Worm (Caenorhabditis elegans): ENCODE results near the gene F59F4.3.
A peak's percentile ranks its signal among the peaks of the same experiment; 100 is the strongest.

The F59F4.3 gene

ce11 chrX:15847543-15848087 lies at the start of gene F59F4.3 (continued):
- TF ChIP-seq sox-4 (tag; optimal IDR thresholded peaks at IDR 0.05) (no peak), ceh-90 (tag; optimal IDR thresholded peaks at IDR 0.05) (no peak), swsn-7 (tag; optimal IDR thresholded peaks at IDR 0.05) (no peak), aha-1 (tag; optimal IDR thresholded peaks at IDR 0.05) (no peak), C16A3.4 (tag; optimal IDR thresholded peaks at IDR 0.05) (no peak), mef-2 (tag; optimal IDR thresholded peaks at IDR 0.05) (no peak), nhr-12 (tag; optimal IDR thresholded peaks at IDR 0.05) (no peak), hlh-17 (GFP tag; optimal IDR thresholded peaks at IDR 0.05; ENCODE audit: borderline replicate concordance) (no peak), tbx-2 (tag; optimal IDR thresholded peaks at IDR 0.05) (no peak)

ce11 chrX:15892525-15892924 lies 45.1 kb upstream of the F59F4.3 start:
- TF ChIP-seq snpc-4 (tag; optimal IDR thresholded peaks at IDR 0.05) (peak; percentile 6), pag-3 (tag; optimal IDR thresholded peaks at IDR 0.05; ENCODE audit: borderline replicate concordance, insufficient read depth) (no peak), tbx-2 (tag; optimal IDR thresholded peaks at IDR 0.05) (no peak), efl-1 (optimal IDR thresholded peaks at IDR 0.05) (no peak), efl-1 (GFP tag; optimal IDR thresholded peaks at IDR 0.05 in 1 of 2) (peak in 1 of 2 experiments; percentile 65), elt-2 (tag; optimal IDR thresholded peaks at IDR 0.05) (no peak), dsc-1 (tag; optimal IDR thresholded peaks at IDR 0.05) (no peak), mdl-1 (tag; optimal IDR thresholded peaks at IDR 0.05) (no peak), tlp-1 (tag; optimal IDR thresholded peaks at IDR 0.05) (no peak)

- TF ChIP-seq blmp-1 (tag; optimal IDR thresholded peaks at IDR 0.05) (peak; percentile 97), fkh-4 (tag; optimal IDR thresholded peaks at IDR 0.05; ENCODE audit: borderline replicate concordance) (no peak)
Observed at ce11 chrX:15887989-15888388, 40.6 kb upstream of the F59F4.3 start.

- TF ChIP-seq nhr-12 (tag; optimal IDR thresholded peaks at IDR 0.05) (no peak), blmp-1 (tag; optimal IDR thresholded peaks at IDR 0.05) (no peak), hlh-17 (GFP tag; optimal IDR thresholded peaks at IDR 0.05; ENCODE audit: borderline replicate concordance) (no peak), lsy-2 (tag; optimal IDR thresholded peaks at IDR 0.05) (no peak), egl-27 (tag; optimal IDR thresholded peaks at IDR 0.05) (no peak)
Observed at ce11 chrX:15887495-15887894, 40.1 kb upstream of the F59F4.3 start, which contains the start of gene F53H4.3. Gene F53H4.3, minus strand, starts transcription at chrX:15887595.

ce11 chrX:15884478-15884877 lies 37.1 kb upstream of the F59F4.3 start:
- TF ChIP-seq hpl-2 (GFP tag; optimal IDR thresholded peaks at IDR 0.05): no peak
- TF ChIP-seq alr-1 (tag; optimal IDR thresholded peaks at IDR 0.05; ENCODE audit: borderline replicate concordance): no peak
- TF ChIP-seq ceh-88 (GFP tag; IDR thresholded peaks at IDR 0.05): no peak
- TF ChIP-seq snpc-4 (tag; optimal IDR thresholded peaks at IDR 0.05): peak; percentile 15
- no peak for TF ChIP-seq ets-5 (GFP tag; IDR thresholded peaks at IDR 0.05)

- no peak for TF ChIP-seq fkh-10 (GFP tag; optimal IDR thresholded peaks at IDR 0.05)
- TF ChIP-seq nhr-84 (tag; optimal IDR thresholded peaks at IDR 0.05): no peak
- TF ChIP-seq rnt-1 (tag; optimal IDR thresholded peaks at IDR 0.05): no peak
- no peak for TF ChIP-seq nhr-71 (tag; optimal IDR thresholded peaks at IDR 0.05)
- no peak for TF ChIP-seq ztf-11 (tag; optimal IDR thresholded peaks at IDR 0.05)
- TF ChIP-seq nhr-76 (tag; optimal IDR thresholded peaks at IDR 0.05): no peak
- no peak for TF ChIP-seq F16B12.6 (tag; optimal IDR thresholded peaks at IDR 0.05)
- no peak for TF ChIP-seq ceh-90 (tag; optimal IDR thresholded peaks at IDR 0.05)
- no peak for TF ChIP-seq efl-3 (GFP tag; optimal IDR thresholded peaks at IDR 0.05)
- TF ChIP-seq nhr-12 (tag; optimal IDR thresholded peaks at IDR 0.05): no peak
- TF ChIP-seq elt-2 (tag; optimal IDR thresholded peaks at IDR 0.05): no peak
Observed at ce11 chrX:15881027-15881426, 33.6 kb upstream of the F59F4.3 start.
